Fruit fly (Drosophila melanogaster): ENCODE data around the gene CG43638.
A peak's percentile ranks its signal among the peaks of the same experiment; 100 is the strongest.

- TF ChIP-seq CG8159 (tag; optimal IDR thresholded peaks at IDR 0.05) (no peak), EcR (GFP tag; optimal IDR thresholded peaks at IDR 0.05) (no peak), Ets98B (GFP tag; IDR thresholded peaks at IDR 0.05) (peak; percentile 75)
Observed at dm6 chr3L:12073076-12073475, 28.7 kb downstream of the CG43638 start.

Measured in whole organism, pupa.